Worm (Caenorhabditis elegans): Measurements from ENCODE around the gene lido-16.

The lido-16 gene

DNA sequence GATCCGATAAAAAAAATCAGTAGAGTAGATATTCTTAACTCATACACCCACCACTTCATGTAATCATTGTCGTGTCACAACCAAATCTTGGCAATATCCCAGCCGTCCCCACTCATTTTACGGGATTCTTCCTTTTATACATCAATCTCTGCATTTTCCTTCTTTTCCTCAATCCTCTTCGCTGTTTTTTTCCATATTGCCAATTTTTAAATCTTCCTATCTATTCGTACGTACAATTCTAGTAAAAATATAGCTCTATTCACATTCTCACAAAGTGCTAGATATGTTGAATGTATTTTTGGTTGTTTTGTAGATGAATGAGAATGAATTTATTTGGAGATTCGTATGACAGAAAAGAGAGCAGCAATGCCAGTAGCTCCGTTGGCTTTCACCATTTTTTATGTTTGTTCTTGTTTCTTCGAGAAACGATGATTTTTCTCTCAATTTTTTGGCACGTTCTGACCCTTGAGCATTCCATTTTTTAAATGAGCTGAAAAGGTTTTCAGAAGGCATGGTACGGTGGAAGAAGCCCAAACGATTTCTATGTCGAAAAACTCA lies 9.5 kb downstream of the lido-16 start, which contains the start of gene T28D9.16:
TSS of gene T28D9.16 (plus strand) at position 508 of the 558 bp plus-strand sequence.
- TF ChIP-seq ceh-43 (GFP tag; optimal IDR thresholded peaks at IDR 0.05), result no peak
- no peak for TF ChIP-seq elt-3 (tag; optimal IDR thresholded peaks at IDR 0.05)
- no peak for TF ChIP-seq unc-39 (tag; optimal IDR thresholded peaks at IDR 0.05)
- no peak for TF ChIP-seq blmp-1 (tag; optimal IDR thresholded peaks at IDR 0.05)
- no peak for TF ChIP-seq ceh-83 (GFP tag; optimal IDR thresholded peaks at IDR 0.05)
- TF ChIP-seq lsy-2 (tag; optimal IDR thresholded peaks at IDR 0.05), result no peak
- no peak for TF ChIP-seq nhr-2 (tag; optimal IDR thresholded peaks at IDR 0.05)
- no peak for TF ChIP-seq unc-120 (tag; optimal IDR thresholded peaks at IDR 0.05; ENCODE audit: poor library complexity, severe bottlenecking)
- no peak for TF ChIP-seq ceh-39 (tag; optimal IDR thresholded peaks at IDR 0.05)
- no peak for TF ChIP-seq snpc-4 (tag; optimal IDR thresholded peaks at IDR 0.05)
- no peak for TF ChIP-seq nhr-12 (tag; optimal IDR thresholded peaks at IDR 0.05)
- no peak for TF ChIP-seq flh-1 (GFP tag; optimal IDR thresholded peaks at IDR 0.05)
- TF ChIP-seq hlh-1 (tag; optimal IDR thresholded peaks at IDR 0.05), result no peak
- TF ChIP-seq mep-1 (tag; optimal IDR thresholded peaks at IDR 0.05), result no peak
- TF ChIP-seq sem-2 (GFP tag; optimal IDR thresholded peaks at IDR 0.05), result no peak
- no peak for TF ChIP-seq unc-62 (GFP tag; optimal IDR thresholded peaks at IDR 0.05)
- TF ChIP-seq ham-2 (GFP tag; optimal IDR thresholded peaks at IDR 0.05), result no peak
- no peak for TF ChIP-seq cnd-1 (tag; optimal IDR thresholded peaks at IDR 0.05)
- no peak for TF ChIP-seq bed-3 (GFP tag; optimal IDR thresholded peaks at IDR 0.05)

DNA sequence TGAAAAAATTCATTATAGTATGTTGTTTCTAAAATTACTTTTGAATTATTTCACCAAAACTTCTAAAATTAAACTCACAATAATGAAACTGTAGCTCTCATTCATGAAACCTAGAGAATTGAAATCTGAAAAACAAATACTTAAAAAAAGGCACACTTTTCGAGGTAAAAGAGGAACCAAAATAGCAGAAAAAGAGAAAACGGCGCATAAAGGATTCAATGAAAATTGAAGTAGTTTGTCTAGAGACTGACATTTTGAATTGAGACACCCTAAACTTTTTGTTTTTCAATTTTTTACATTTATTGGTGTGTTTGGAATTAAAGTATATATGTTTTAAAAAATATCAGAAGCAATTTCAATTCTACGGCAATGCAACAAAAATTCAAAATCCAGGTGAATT lies 13.8 kb downstream of the lido-16 start, which contains the start of gene dgk-5:
TSS of gene dgk-5 (minus strand) at position 101 of the 400 bp plus-strand sequence.
- TF ChIP-seq nhr-76 (tag; optimal IDR thresholded peaks at IDR 0.05) (no peak), lin-13 (tag; optimal IDR thresholded peaks at IDR 0.05) (no peak), mab-5 (tag; optimal IDR thresholded peaks at IDR 0.05) (no peak), ceh-43 (GFP tag; optimal IDR thresholded peaks at IDR 0.05) (no peak), nhr-28 (tag; optimal IDR thresholded peaks at IDR 0.05) (no peak), drap-1 (GFP tag; optimal IDR thresholded peaks at IDR 0.05) (no peak), elt-3 (tag; optimal IDR thresholded peaks at IDR 0.05) (no peak)

DNA sequence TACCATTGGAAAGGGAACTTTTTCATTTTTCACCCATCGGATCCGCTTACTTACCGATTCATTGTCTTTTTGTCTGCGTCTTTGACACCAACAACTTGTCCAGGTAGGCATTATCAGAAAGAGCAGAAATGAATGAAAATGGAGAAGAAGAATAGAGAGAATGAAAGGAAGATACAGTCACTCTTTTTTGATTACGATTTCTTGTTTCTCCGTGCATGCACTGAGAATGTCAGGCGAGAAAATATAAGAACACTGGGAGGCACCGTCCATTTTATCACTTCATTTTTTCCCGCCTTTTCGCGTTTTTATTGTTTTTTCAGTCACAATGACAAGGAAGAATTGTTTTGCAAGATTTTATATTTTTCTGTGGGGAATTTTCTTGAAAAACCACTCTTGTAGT lies 15.4 kb downstream of the lido-16 start:
- TF ChIP-seq ztf-11 (tag; optimal IDR thresholded peaks at IDR 0.05), result no peak
- TF ChIP-seq lin-13 (tag; optimal IDR thresholded peaks at IDR 0.05), result no peak
- no peak for TF ChIP-seq lsy-2 (tag; optimal IDR thresholded peaks at IDR 0.05)
- no peak for TF ChIP-seq bed-3 (GFP tag; optimal IDR thresholded peaks at IDR 0.05)
- no peak for TF ChIP-seq ceh-83 (GFP tag; optimal IDR thresholded peaks at IDR 0.05)
- TF ChIP-seq pha-4 (tag; optimal IDR thresholded peaks at IDR 0.05), result no peak
- TF ChIP-seq mls-2 (tag; optimal IDR thresholded peaks at IDR 0.05), result no peak

DNA sequence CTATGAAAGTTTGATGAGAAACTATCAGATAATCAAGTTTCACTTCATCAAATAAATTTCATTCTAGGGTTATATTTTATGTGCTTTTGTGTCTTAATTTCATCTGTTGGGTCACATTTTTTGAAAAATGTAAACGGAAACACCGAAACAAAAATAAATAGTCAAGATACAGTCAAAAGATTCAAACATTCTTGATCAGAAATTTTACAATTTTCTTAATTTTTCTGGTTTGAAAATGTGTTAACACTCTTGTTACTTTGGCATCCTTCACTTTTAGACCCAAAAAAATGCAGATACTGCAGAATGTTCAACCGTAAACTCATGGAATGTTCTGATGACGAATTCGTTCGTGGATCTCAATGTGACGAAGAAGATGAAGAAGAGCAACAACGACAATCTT lies 30.1 kb downstream of the lido-16 start, which contains the start of gene aptf-1:
TSS of gene aptf-1 (plus strand) at position 301 of the 400 bp plus-strand sequence.
- TF ChIP-seq nhr-28 (tag; optimal IDR thresholded peaks at IDR 0.05), result no peak

DNA sequence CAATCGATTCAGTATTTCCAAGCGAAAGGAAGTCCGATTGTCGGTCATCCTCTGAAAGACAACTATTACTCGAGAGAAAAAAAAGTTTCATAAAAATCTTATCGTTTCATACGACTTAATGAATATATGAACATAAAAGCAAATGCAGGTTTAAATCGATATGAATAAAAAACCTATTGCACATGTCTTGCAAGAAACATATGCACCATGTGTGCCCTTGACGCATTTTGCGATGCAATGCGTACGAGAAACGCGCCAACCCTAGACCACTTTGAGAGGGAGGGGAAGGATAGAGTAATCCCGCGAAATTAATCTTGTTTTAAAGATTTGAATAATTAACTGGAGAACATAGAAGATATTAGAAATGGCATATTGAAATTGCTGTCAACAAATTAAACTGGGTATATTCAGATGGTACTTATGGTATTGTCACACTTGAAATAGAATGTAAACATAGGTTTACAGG lies 31.4 kb downstream of the lido-16 start, which contains the start of gene atg-16.2:
TSS of gene atg-16.2 (minus strand) at position 51 of the 466 bp plus-strand sequence.
- TF ChIP-seq hlh-1 (tag; optimal IDR thresholded peaks at IDR 0.05) (peak; percentile 60), unc-120 (tag; optimal IDR thresholded peaks at IDR 0.05; ENCODE audit: poor library complexity, severe bottlenecking) (peak; percentile 31), lsy-2 (tag; optimal IDR thresholded peaks at IDR 0.05) (peak; percentile 2), ces-1 (GFP tag; optimal IDR thresholded peaks at IDR 0.05) (peak; percentile 90), tbx-8 (GFP tag; optimal IDR thresholded peaks at IDR 0.05) (no peak), ham-2 (GFP tag; optimal IDR thresholded peaks at IDR 0.05) (no peak), unc-62 (GFP tag; optimal IDR thresholded peaks at IDR 0.05) (no peak), sem-2 (GFP tag; optimal IDR thresholded peaks at IDR 0.05) (no peak), pha-4 (tag; optimal IDR thresholded peaks at IDR 0.05) (peak; percentile 40), snpc-4 (tag; optimal IDR thresholded peaks at IDR 0.05) (no peak), ceh-83 (GFP tag; optimal IDR thresholded peaks at IDR 0.05) (no peak), blmp-1 (tag; optimal IDR thresholded peaks at IDR 0.05) (no peak), nhr-12 (tag; optimal IDR thresholded peaks at IDR 0.05) (no peak), drap-1 (GFP tag; optimal IDR thresholded peaks at IDR 0.05) (no peak), nhr-237 (tag; optimal IDR thresholded peaks at IDR 0.05) (peak; percentile 38), sptf-1 (tag; optimal IDR thresholded peaks at IDR 0.05) (no peak), nhr-28 (tag; optimal IDR thresholded peaks at IDR 0.05) (no peak), mls-2 (tag; optimal IDR thresholded peaks at IDR 0.05) (peak; percentile 19), flh-1 (GFP tag; optimal IDR thresholded peaks at IDR 0.05) (no peak), zip-8 (tag; optimal IDR thresholded peaks at IDR 0.05) (no peak), ceh-39 (tag; optimal IDR thresholded peaks at IDR 0.05) (peak; percentile 43), nhr-2 (tag; optimal IDR thresholded peaks at IDR 0.05) (no peak), cnd-1 (tag; optimal IDR thresholded peaks at IDR 0.05) (no peak), elt-1 (tag; optimal IDR thresholded peaks at IDR 0.05; ENCODE audit: borderline replicate concordance, insufficient read depth) (no peak), lin-13 (tag; optimal IDR thresholded peaks at IDR 0.05) (peak; percentile 59), nhr-76 (tag; optimal IDR thresholded peaks at IDR 0.05) (no peak), unc-39 (tag; optimal IDR thresholded peaks at IDR 0.05) (no peak), bed-3 (GFP tag; optimal IDR thresholded peaks at IDR 0.05) (no peak), elt-3 (tag; optimal IDR thresholded peaks at IDR 0.05) (no peak), M03D4.4 (tag; optimal IDR thresholded peaks at IDR 0.05) (no peak), ztf-11 (tag; optimal IDR thresholded peaks at IDR 0.05) (no peak), mep-1 (tag; optimal IDR thresholded peaks at IDR 0.05) (peak; percentile 72)
